Worm (Caenorhabditis elegans): ENCODE results near the gene ugt-61.

DNA sequence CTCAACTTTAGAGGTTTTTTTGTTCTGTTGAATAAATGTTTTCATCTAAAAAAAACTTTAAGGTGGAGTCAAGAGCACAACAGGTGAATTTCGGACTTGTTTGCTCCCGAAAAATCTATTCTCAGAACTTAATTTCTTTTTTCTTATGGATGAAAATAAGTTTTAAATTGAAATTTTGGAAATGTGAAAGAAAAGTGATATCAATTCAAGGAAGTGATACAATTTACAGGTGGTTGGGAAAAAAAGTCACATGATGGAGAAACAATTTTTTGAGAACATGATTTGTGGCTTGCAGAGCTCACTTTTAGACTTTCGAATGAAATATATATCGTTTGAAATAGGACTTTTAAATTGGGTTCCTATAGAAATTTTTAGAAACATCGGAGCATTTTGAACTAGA is 34.6 kb upstream of the ugt-61 start:
- TF ChIP-seq sdz-12 (GFP tag; optimal IDR thresholded peaks at IDR 0.05) (no peak), lin-39 (tag; optimal IDR thresholded peaks at IDR 0.05) (no peak), snpc-4 (tag; optimal IDR thresholded peaks at IDR 0.05) (no peak), lin-15B (tag; optimal IDR thresholded peaks at IDR 0.05) (no peak), ZK546.5 (tag; optimal IDR thresholded peaks at IDR 0.05) (no peak), pqm-1 (tag; optimal IDR thresholded peaks at IDR 0.05) (no peak), Y5F2A.4 (GFP tag; optimal IDR thresholded peaks at IDR 0.05) (no peak), attf-4 (tag; optimal IDR thresholded peaks at IDR 0.05) (no peak), pha-4 (GFP tag; IDR thresholded peaks at IDR 0.05) (no peak), pha-4 (tag; optimal IDR thresholded peaks at IDR 0.05) (no peak), zag-1 (tag; optimal IDR thresholded peaks at IDR 0.05) (no peak)

Data from whole organism, L4 larva.